Fruit fly (Drosophila melanogaster) whole organism, pupa: ENCODE data around the gene CG1324.

Experiments used
- CG10348 ChIP-seq: fragments of 200-800 bp; sonication (Bioruptor generic); IDR thresholded peaks from 2 replicates; pipeline ENCODE4 v1.3.6; 2022; ENCODE audit warnings: missing biosample characterization, missing genetic modification characterization
- CG17806 ChIP-seq: fragments of 200-800 bp; sonication (Bioruptor generic); optimal IDR thresholded peaks from 2 replicates; lab custom pipeline; 2018; ENCODE audit warnings: missing biosample characterization, mild to moderate bottlenecking, missing genetic modification characterization, moderate library complexity
- CG8159 ChIP-seq: fragments of 200-800 bp; sonication (Bioruptor generic); optimal IDR thresholded peaks from 3 replicates; lab custom pipeline; 2018; ENCODE audit warnings: missing biosample characterization, mild to moderate bottlenecking, missing genetic modification characterization, moderate library complexity
- EcR ChIP-seq: fragments of 200-800 bp; sonication (Bioruptor generic); optimal IDR thresholded peaks from 3 replicates; lab custom pipeline; 2019; ENCODE audit warnings: missing biosample characterization, missing genetic modification characterization, mild to moderate bottlenecking, moderate library complexity, missing genetic modification reagents
- Ets98B ChIP-seq: fragments of 200-800 bp; sonication (Bioruptor generic); IDR thresholded peaks from 2 replicates; pipeline ENCODE4 v1.3.6; 2022; ENCODE audit warnings: missing biosample characterization, missing genetic modification characterization

dm6 chrX:20693814-20694452 lies 41.8 kb downstream of the CG1324 start:
- TF ChIP-seq CG8159 (no peak), EcR (GFP tag; lab: Kevin White, UChicago) (no peak), CG10348 (GFP tag; lab: Robert Waterston, UW) (no peak), Ets98B (GFP tag; lab: Robert Waterston, UW) (no peak), CG17806 (tag; lab: Kevin White, UChicago) (no peak)
